Fruit fly (Drosophila melanogaster) whole organism, embryonic: ENCODE measurements around the gene CG7557.
A peak's percentile ranks its signal among the peaks of the same experiment; 100 is the strongest.

Source experiments
- Antp ChIP-seq: fragments of 200-800 bp; sonication (Bioruptor generic); optimal IDR thresholded peaks from 3 replicates; lab custom pipeline; 2016; ENCODE audit warnings: missing biosample characterization, missing genetic modification characterization
- CG10209 ChIP-seq: fragments of 200-800 bp; sonication (Bioruptor generic); optimal IDR thresholded peaks from 3 replicates; lab custom pipeline; 2017; ENCODE audit warnings: missing biosample characterization, mild to moderate bottlenecking, missing genetic modification characterization, missing genetic modification reagents
- CG10959 ChIP-seq: fragments of 200-800 bp; sonication (Bioruptor generic); IDR thresholded peaks from 2 replicates; pipeline ENCODE4 v1.3.6; 2022; ENCODE audit warnings: missing biosample characterization, missing genetic modification characterization
- CG1233 ChIP-seq: fragments of 200-800 bp; sonication (Bioruptor generic); optimal IDR thresholded peaks from 4 replicates; lab custom pipeline; 2018; ENCODE audit warnings: missing biosample characterization, mild to moderate bottlenecking, missing genetic modification characterization
- CG13287 ChIP-seq: fragments of 200-800 bp; sonication (Bioruptor generic); IDR thresholded peaks from 2 replicates; pipeline ENCODE4 v1.3.6; 2022; ENCODE audit warnings: missing biosample characterization, missing genetic modification characterization; ENCODE audit not compliant: partially characterized antibody
- CG15011 ChIP-seq: fragments of 200-800 bp; sonication (Bioruptor generic); optimal IDR thresholded peaks from 3 replicates; lab custom pipeline; 2018; ENCODE audit warnings: missing biosample characterization, mild to moderate bottlenecking, missing genetic modification characterization
- CG15269 ChIP-seq: fragments of 200-800 bp; sonication (Bioruptor generic); optimal IDR thresholded peaks from 2 replicates; lab custom pipeline; 2018; ENCODE audit warnings: missing biosample characterization, mild to moderate bottlenecking, missing genetic modification characterization, moderate library complexity
- CG15696 ChIP-seq: fragments of 200-800 bp; sonication (Bioruptor generic); optimal IDR thresholded peaks from 2 replicates; lab custom pipeline; 2019; ENCODE audit warnings: missing biosample characterization, mild to moderate bottlenecking, missing genetic modification characterization, moderate library complexity
- CG1603 ChIP-seq: fragments of 200-800 bp; sonication (Bioruptor generic); optimal IDR thresholded peaks from 2 replicates; lab custom pipeline; 2019; ENCODE audit warnings: missing biosample characterization, mild to moderate bottlenecking, missing genetic modification characterization, moderate library complexity
- CG2889 ChIP-seq: fragments of 200-800 bp; sonication (Bioruptor generic); IDR thresholded peaks from 3 replicates; pipeline ENCODE4 v1.3.6; 2022; ENCODE audit warnings: missing biosample characterization, missing genetic modification characterization
- CG33557 ChIP-seq: fragments of 200-800 bp; sonication (Bioruptor generic); optimal IDR thresholded peaks from 2 replicates; lab custom pipeline; 2019; ENCODE audit warnings: missing biosample characterization, mild to moderate bottlenecking, missing genetic modification characterization, moderate library complexity
- CG43689 ChIP-seq: fragments of 200-800 bp; sonication (Bioruptor generic); IDR thresholded peaks from 2 replicates; pipeline ENCODE4 v1.3.6; 2022; ENCODE audit warnings: missing biosample characterization, missing genetic modification characterization
- CG4707 ChIP-seq: fragments of 200-800 bp; sonication (Bioruptor generic); optimal IDR thresholded peaks from 2 replicates; lab custom pipeline; 2018; ENCODE audit warnings: missing biosample characterization, mild to moderate bottlenecking, missing genetic modification characterization, moderate library complexity
- CG4854 ChIP-seq: fragments of 200-800 bp; sonication (Bioruptor generic); optimal IDR thresholded peaks from 2 replicates; lab custom pipeline; 2016; ENCODE audit warnings: missing biosample characterization, missing genetic modification characterization, inconsistent platforms
- CG7786 ChIP-seq: fragments of 200-800 bp; sonication (Bioruptor generic); optimal IDR thresholded peaks from 2 replicates; lab custom pipeline; 2016; ENCODE audit warnings: missing biosample characterization, missing genetic modification characterization
- Dip2 ChIP-seq: fragments of 200-800 bp; sonication (Bioruptor generic); IDR thresholded peaks from 2 replicates; pipeline ENCODE4 v1.3.6; 2022; ENCODE audit warnings: missing biosample characterization, missing genetic modification characterization
- Elba2 ChIP-seq: fragments of 200-800 bp; sonication (Bioruptor generic); optimal IDR thresholded peaks from 3 replicates; lab custom pipeline; 2016; ENCODE audit warnings: missing biosample characterization, missing genetic modification characterization
- H2.0 ChIP-seq: fragments of 200-800 bp; sonication (Bioruptor generic); IDR thresholded peaks from 2 replicates; pipeline ENCODE4 v1.3.6; 2022; ENCODE audit warnings: missing biosample characterization, missing genetic modification characterization
- NC2β ChIP-seq: fragments of 200-800 bp; sonication (Bioruptor generic); optimal IDR thresholded peaks from 2 replicates; lab custom pipeline; 2016; ENCODE audit warnings: missing biosample characterization, missing genetic modification characterization
- Nf-YB ChIP-seq: fragments of 200-800 bp; sonication (Bioruptor generic); optimal IDR thresholded peaks from 3 replicates; lab custom pipeline; 2019; ENCODE audit warnings: missing biosample characterization, mild to moderate bottlenecking, missing genetic modification characterization, moderate library complexity
- NfI ChIP-seq: fragments of 200-800 bp; sonication (Bioruptor generic); optimal IDR thresholded peaks from 3 replicates; lab custom pipeline; 2018; ENCODE audit warnings: missing biosample characterization, mild to moderate bottlenecking, missing genetic modification characterization, moderate library complexity
- Sin3A ChIP-seq: fragments of >200 bp; optimal IDR thresholded peaks from 2 replicates; lab custom pipeline; 2018
- Six4 ChIP-seq: fragments of 200-800 bp; sonication (Bioruptor generic); optimal IDR thresholded peaks from 2 replicates; lab custom pipeline; 2016; ENCODE audit warnings: missing biosample characterization, missing genetic modification characterization
- Spps ChIP-seq: fragments of 200-800 bp; sonication (Bioruptor generic); optimal IDR thresholded peaks from 2 replicates; lab custom pipeline; 2018; ENCODE audit warnings: missing biosample characterization, mild to moderate bottlenecking, missing genetic modification characterization
- Sry-β ChIP-seq: fragments of 200-800 bp; sonication (Bioruptor generic); optimal IDR thresholded peaks from 2 replicates; lab custom pipeline; 2018; ENCODE audit warnings: missing biosample characterization, mild to moderate bottlenecking, missing genetic modification characterization, moderate library complexity
- Vsx1 ChIP-seq: fragments of 200-800 bp; sonication (Bioruptor generic); optimal IDR thresholded peaks from 2 replicates; lab custom pipeline; 2017; ENCODE audit warnings: missing biosample characterization, mild to moderate bottlenecking, missing genetic modification characterization, missing genetic modification reagents
- Xrp1 ChIP-seq: fragments of 200-800 bp; sonication (Bioruptor generic); IDR thresholded peaks from 2 replicates; pipeline ENCODE4 v1.3.6; 2022; ENCODE audit warnings: missing biosample characterization, missing genetic modification characterization
- ash1 ChIP-seq: fragments of 200-800 bp; sonication (Bioruptor generic); optimal IDR thresholded peaks from 2 replicates; lab custom pipeline; 2018; ENCODE audit warnings: missing biosample characterization, mild to moderate bottlenecking, missing genetic modification characterization
- bab2 ChIP-seq: fragments of 200-800 bp; sonication (Bioruptor generic); optimal IDR thresholded peaks from 2 replicates; lab custom pipeline; 2016; ENCODE audit warnings: missing biosample characterization, missing genetic modification characterization
- bigmax ChIP-seq: fragments of 200-800 bp; sonication (Bioruptor generic); optimal IDR thresholded peaks from 2 replicates; lab custom pipeline; 2018; ENCODE audit warnings: missing biosample characterization, mild to moderate bottlenecking, missing genetic modification characterization
- bsh ChIP-seq, 2 experiments: fragments of 200-800 bp; sonication (Bioruptor generic); optimal IDR thresholded peaks; 2 replicates each; lab custom pipeline; 2017 to 2018; ENCODE audit warnings: mild to moderate bottlenecking in 2 of 2, missing biosample characterization in 2 of 2, missing genetic modification characterization in 2 of 2, moderate library complexity in 1 of 2
- ci ChIP-seq: fragments of 200-800 bp; sonication (Bioruptor generic); IDR thresholded peaks from 3 replicates; pipeline ENCODE4 v1.3.6; 2022; ENCODE audit warnings: missing biosample characterization, missing genetic modification characterization
- dimm ChIP-seq: fragments of 200-800 bp; sonication (Bioruptor generic); IDR thresholded peaks from 2 replicates; pipeline ENCODE4 v1.3.6; 2022; ENCODE audit warnings: missing biosample characterization, missing genetic modification characterization
- eve ChIP-seq, 2 experiments: fragments of >200 bp; optimal IDR thresholded peaks; 2 replicates each; lab custom pipeline; 2017; ENCODE audit warnings: missing biosample characterization in 2 of 2, missing genetic modification characterization in 2 of 2
- fd96Cb ChIP-seq: fragments of 200-800 bp; sonication (Bioruptor generic); optimal IDR thresholded peaks from 2 replicates; lab custom pipeline; 2018; ENCODE audit warnings: missing biosample characterization, mild to moderate bottlenecking, missing genetic modification characterization, moderate library complexity
- grn ChIP-seq: fragments of 200-800 bp; sonication (Bioruptor generic); optimal IDR thresholded peaks from 3 replicates; lab custom pipeline; 2017; ENCODE audit warnings: missing biosample characterization, missing genetic modification characterization
- her ChIP-seq: fragments of 200-800 bp; sonication (Bioruptor generic); optimal IDR thresholded peaks from 2 replicates; lab custom pipeline; 2016; ENCODE audit warnings: missing biosample characterization, missing genetic modification characterization
- jumu ChIP-seq: fragments of 200-800 bp; sonication (Bioruptor generic); optimal IDR thresholded peaks from 3 replicates; lab custom pipeline; 2016; ENCODE audit warnings: missing biosample characterization, missing genetic modification characterization
- ken ChIP-seq: fragments of 200-800 bp; sonication (Bioruptor generic); IDR thresholded peaks from 3 replicates; pipeline ENCODE4 v1.3.6; 2022; ENCODE audit warnings: missing biosample characterization, missing genetic modification characterization
- kni ChIP-seq: fragments of 200-800 bp; sonication (Bioruptor generic); optimal IDR thresholded peaks from 3 replicates; lab custom pipeline; 2017; ENCODE audit warnings: mild to moderate bottlenecking, missing biosample characterization, missing genetic modification reagents, missing genetic modification characterization
- lola ChIP-seq, 3 experiments: fragments of >200 bp in 2 of 3; fragments of 200-800 bp in 1 of 3; sonication (Bioruptor generic) in 1 of 3; optimal IDR thresholded peaks; 2 replicates each; lab custom pipeline; 2017 to 2019; ENCODE audit warnings: missing biosample characterization in 3 of 3, missing genetic modification characterization in 3 of 3, mild to moderate bottlenecking in 1 of 3, moderate library complexity in 1 of 3
- lov ChIP-seq, 2 experiments: fragments of 200-800 bp in 1 of 2; fragments of >200 bp in 1 of 2; sonication (Bioruptor generic) in 1 of 2; IDR thresholded peaks in 1 of 2; optimal IDR thresholded peaks in 1 of 2; 2 replicates in 1 of 2; 3 replicates in 1 of 2; pipeline versions ENCODE4 v1.3.6 to Lab custom; 2017 to 2022; ENCODE audit warnings: missing biosample characterization in 1 of 2, missing genetic modification characterization in 1 of 2
- mld ChIP-seq: fragments of 200-800 bp; sonication (Bioruptor generic); IDR thresholded peaks from 3 replicates; pipeline ENCODE4 v1.3.6; 2022; ENCODE audit warnings: missing biosample characterization, missing genetic modification characterization; ENCODE audit not compliant: partially characterized antibody
- onecut ChIP-seq: fragments of 200-800 bp; sonication (Bioruptor generic); IDR thresholded peaks from 2 replicates; pipeline ENCODE4 v1.3.6; 2022; ENCODE audit warnings: missing biosample characterization, missing genetic modification characterization
- sd ChIP-seq: fragments of 200-800 bp; sonication (Bioruptor generic); optimal IDR thresholded peaks from 3 replicates; lab custom pipeline; 2018; ENCODE audit warnings: missing biosample characterization, mild to moderate bottlenecking, missing genetic modification characterization, moderate library complexity
- sens ChIP-seq: fragments of 200-800 bp; sonication (Bioruptor generic); peaks from one replicate; lab custom pipeline; 2016; ENCODE audit warnings: missing biosample characterization, missing genetic modification characterization
- sima ChIP-seq: fragments of 200-800 bp; sonication (Bioruptor generic); optimal IDR thresholded peaks from 2 replicates; lab custom pipeline; 2016; ENCODE audit warnings: missing biosample characterization, missing genetic modification characterization
- sqz ChIP-seq: fragments of 200-800 bp; sonication (Bioruptor generic); optimal IDR thresholded peaks from 3 replicates; lab custom pipeline; 2018; ENCODE audit warnings: missing biosample characterization, mild to moderate bottlenecking, missing genetic modification characterization

The CG7557 gene

DNA sequence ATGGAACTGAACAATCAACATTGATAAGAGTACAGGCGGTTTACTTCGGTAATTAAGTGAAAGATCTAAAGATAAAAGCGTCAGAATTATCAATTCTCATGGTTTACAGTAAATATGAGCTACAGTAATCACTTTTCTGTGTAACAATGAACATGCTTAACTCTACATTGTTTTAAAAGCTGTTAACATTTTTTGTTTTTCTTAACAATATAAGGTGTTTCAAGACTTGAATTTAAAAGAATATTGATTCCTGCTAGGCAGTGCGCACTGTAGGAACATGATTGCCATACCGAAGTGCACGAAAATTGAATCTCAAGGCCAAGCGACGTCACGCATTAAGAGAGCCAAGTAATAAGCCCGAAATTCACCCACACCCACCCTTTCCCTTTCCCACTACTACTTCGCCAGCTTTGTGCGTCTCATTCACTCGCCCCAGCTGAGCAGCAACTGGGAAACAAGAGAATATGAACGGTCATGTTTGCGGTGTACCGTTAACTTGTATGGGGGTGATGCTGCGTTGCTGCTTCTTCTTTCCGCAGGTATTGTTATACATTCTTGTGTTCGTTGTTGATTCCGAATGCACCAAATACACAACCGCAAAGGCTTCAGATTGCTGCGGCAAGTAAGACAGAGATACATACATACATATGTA, 46.4 kb downstream of the CG7557 start (continued):
- peak; percentile 58; the same call in 1 of the 2 replicates for TF ChIP-seq H2.0
- peak; percentile 79 for TF ChIP-seq CG15269
- TF ChIP-seq Dip2 (GFP tag; lab: Robert Waterston, UW) = no peak
- no peak for TF ChIP-seq ash1 (GFP tag; lab: Kevin White, UChicago)
- TF ChIP-seq her (GFP tag; lab: Kevin White, UChicago) = peak; percentile 48
- no peak for TF ChIP-seq CG13287 (GFP tag; lab: Robert Waterston, UW)
- TF ChIP-seq Sin3A (lab: Kevin White, UChicago) = no peak
- no peak for TF ChIP-seq CG15011 (GFP tag; lab: Kevin White, UChicago)
- peak; percentile 45 for TF ChIP-seq CG10209 (GFP tag; lab: Kevin White, UChicago)
- no peak for TF ChIP-seq mld (GFP tag; lab: Robert Waterston, UW)
- no peak for TF ChIP-seq Six4 (GFP tag; lab: Kevin White, UChicago)
- TF ChIP-seq CG43689 (GFP tag; lab: Robert Waterston, UW) = no peak
- peak; percentile 42; the same call in 1 of the 2 replicates for TF ChIP-seq onecut (GFP tag; lab: Robert Waterston, UW)
- TF ChIP-seq grn (GFP tag; lab: Kevin White, UChicago) = no peak
- no peak for TF ChIP-seq Spps
- peak; percentile 63 for TF ChIP-seq bab2 (GFP tag; lab: Kevin White, UChicago)
- peak; percentile 59 for TF ChIP-seq dimm
- TF ChIP-seq CG10959 (GFP tag; lab: Robert Waterston, UW) = peak; percentile 37; the same call in 1 of the 2 replicates
- no peak for TF ChIP-seq Nf-YB (GFP tag; lab: Kevin White, UChicago)
- peak; percentile 67 for TF ChIP-seq NfI (GFP tag; lab: Kevin White, UChicago)
- peak; percentile 60; the same call in 1 of the 3 replicates for TF ChIP-seq ken (GFP tag; lab: Robert Waterston, UW)
- TF ChIP-seq, all 482 proteins: peak for 261

DNA sequence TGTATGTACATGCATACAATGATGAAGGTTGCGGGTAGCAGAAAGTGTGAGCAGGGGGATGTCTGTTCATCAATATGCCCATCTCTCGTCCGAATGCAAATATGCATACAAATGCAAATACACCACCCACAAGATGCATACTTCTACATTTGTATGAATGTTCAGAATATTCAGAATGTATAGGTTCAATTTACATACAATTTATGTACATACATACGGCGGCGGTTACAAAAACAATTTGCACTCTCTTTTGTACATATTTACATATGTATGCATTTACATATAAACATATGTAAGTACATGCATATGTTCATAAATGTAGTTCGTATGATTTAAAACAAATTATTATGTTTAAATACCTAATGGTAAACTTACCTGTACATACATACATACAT, 46.9 kb downstream of the CG7557 start:
- TF ChIP-seq Vsx1 (GFP tag; lab: Kevin White, UChicago) (no peak), sens (GFP tag; lab: Kevin White, UChicago) (peak; percentile 81), Elba2 (GFP tag; lab: Kevin White, UChicago) (no peak), bab2 (GFP tag; lab: Kevin White, UChicago) (no peak), NC2β (GFP tag; lab: Kevin White, UChicago) (no peak), CG2889 (GFP tag; lab: Robert Waterston, UW) (no peak), fd96Cb (tag; lab: Kevin White, UChicago) (peak; percentile 13), CG15696 (tag; lab: Kevin White, UChicago) (peak; percentile 67), lola (GFP tag; optimal IDR thresholded peaks at IDR 0.05; lab: Kevin White, UChicago) (peak in 1 of 3 experiments; percentile 18), sima (no peak), CG7786 (GFP tag; lab: Kevin White, UChicago) (no peak), ci (GFP tag; lab: Robert Waterston, UW) (0 out of 3 replicates have a peak, but pooled peaks have one; percentile 11), CG4707 (GFP tag; lab: Kevin White, UChicago) (peak; percentile 30), bsh (GFP tag; optimal IDR thresholded peaks at IDR 0.05; lab: Kevin White, UChicago) (peak in 1 of 2 experiments; percentile 58), sqz (GFP tag; lab: Kevin White, UChicago) (peak; percentile 18), CG1603 (tag; lab: Kevin White, UChicago) (peak; percentile 58), eve (GFP tag; optimal IDR thresholded peaks at IDR 0.05; lab: Kevin White, UChicago) (peak in 1 of 2 experiments; percentile 17), CG4854 (GFP tag; lab: Kevin White, UChicago) (no peak), CG1233 (peak; percentile 42), kni (GFP tag; lab: Kevin White, UChicago) (peak; percentile 5), Antp (GFP tag; lab: Kevin White, UChicago) (no peak), CG33557 (GFP tag; lab: Kevin White, UChicago) (peak; percentile 69), bigmax (GFP tag; lab: Kevin White, UChicago) (no peak), Sry-β (GFP tag; lab: Kevin White, UChicago) (peak; percentile 31), lov (optimal IDR thresholded peaks at IDR 0.05; lab: Kevin White, UChicago) (no peak), lov (GFP tag; IDR thresholded peaks at IDR 0.05; lab: Robert Waterston, UW) (0 out of 3 replicates have a peak, but pooled peaks have one; percentile 5), jumu (GFP tag; lab: Kevin White, UChicago) (no peak), sd (tag; lab: Kevin White, UChicago) (no peak), Xrp1 (GFP tag; lab: Robert Waterston, UW) (peak; percentile 48)
